Fruit fly (Drosophila melanogaster): ENCODE measurements around the gene CG32266.
A peak's percentile ranks its signal among the peaks of the same experiment; 100 is the strongest.

CG32266 gene

DNA sequence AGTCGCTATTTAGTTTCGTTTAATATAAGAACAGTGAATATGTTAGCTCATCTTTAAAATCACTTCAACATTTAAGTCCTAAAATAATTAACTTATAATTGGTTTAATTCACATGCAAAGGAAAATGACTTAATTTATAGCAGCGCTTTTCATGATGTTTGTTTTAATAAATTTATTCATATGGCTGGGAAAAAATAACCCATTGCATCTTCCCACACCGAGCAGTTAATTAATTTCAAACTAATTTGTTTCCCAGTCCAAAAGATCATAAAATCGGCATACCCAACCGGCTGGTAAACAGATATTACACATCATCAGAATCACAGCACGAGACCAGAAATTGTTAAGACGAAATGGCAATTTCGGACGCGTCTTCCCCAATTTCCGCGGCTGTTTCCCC is 19.8 kb upstream of the CG32266 start:
- no peak for TF ChIP-seq usp (GFP tag; optimal IDR thresholded peaks at IDR 0.05)
- TF ChIP-seq HLH3B (GFP tag; IDR thresholded peaks at IDR 0.05) = no peak
- TF ChIP-seq Hmx (GFP tag; optimal IDR thresholded peaks at IDR 0.05) = no peak
- no peak for TF ChIP-seq CG10431 (GFP tag; optimal IDR thresholded peaks at IDR 0.05)
- TF ChIP-seq CG12155 (GFP tag; optimal IDR thresholded peaks at IDR 0.05) = no peak
- no peak for TF ChIP-seq Stat92E (GFP tag; optimal IDR thresholded peaks at IDR 0.05)
- TF ChIP-seq phol (tag; optimal IDR thresholded peaks at IDR 0.05) = peak; percentile 22
- no peak for TF ChIP-seq CG4820 (GFP tag; optimal IDR thresholded peaks at IDR 0.05)
- no peak for TF ChIP-seq CG18262 (tag; optimal IDR thresholded peaks at IDR 0.05)
- TF ChIP-seq ap (GFP tag; IDR thresholded peaks at IDR 0.05) = no peak
- no peak for TF ChIP-seq knrl (GFP tag; IDR thresholded peaks at IDR 0.05; ENCODE audit: partially characterized antibody)
- TF ChIP-seq Ets97D (GFP tag; optimal IDR thresholded peaks at IDR 0.05) = no peak
- no peak for TF ChIP-seq Kr (GFP tag; optimal IDR thresholded peaks at IDR 0.05)
- TF ChIP-seq CG5245 (GFP tag; optimal IDR thresholded peaks at IDR 0.05) = no peak
- TF ChIP-seq Hr3 (GFP tag; optimal IDR thresholded peaks at IDR 0.05) = no peak
- no peak for TF ChIP-seq gsb (GFP tag; IDR thresholded peaks at IDR 0.05)
- peak; percentile 24 for TF ChIP-seq Ssrp (tag; optimal IDR thresholded peaks at IDR 0.05)
- peak; percentile 71 for TF ChIP-seq vvl (GFP tag; IDR thresholded peaks at IDR 0.05)
- TF ChIP-seq Xrp1 (GFP tag; IDR thresholded peaks at IDR 0.05) = 0 out of 2 replicates have a peak, but pooled peaks have one; percentile 12
- TF ChIP-seq CG7786 (GFP tag; optimal IDR thresholded peaks at IDR 0.05) = peak; percentile 57
- TF ChIP-seq CG15514 (GFP tag; optimal IDR thresholded peaks at IDR 0.05) = peak; percentile 30
- TF ChIP-seq CG12104 (GFP tag; optimal IDR thresholded peaks at IDR 0.05) = no peak
- TF ChIP-seq E2f1 (GFP tag; IDR thresholded peaks at IDR 0.05) = peak; percentile 14; the same call in 1 of the 2 replicates
- TF ChIP-seq dpn (GFP tag; optimal IDR thresholded peaks at IDR 0.05) = peak in 1 of 2 experiments; percentile 33
- no peak for TF ChIP-seq CG4424 (GFP tag; optimal IDR thresholded peaks at IDR 0.05)
- no peak for TF ChIP-seq CG31365 (tag; optimal IDR thresholded peaks at IDR 0.05)
- no peak for TF ChIP-seq h (optimal IDR thresholded peaks at IDR 0.05)
- TF ChIP-seq Lhr (GFP tag; optimal IDR thresholded peaks at IDR 0.05) = no peak
- TF ChIP-seq Tbp (GFP tag; optimal IDR thresholded peaks at IDR 0.05) = no peak
- no peak for TF ChIP-seq onecut (GFP tag; IDR thresholded peaks at IDR 0.05)
- TF ChIP-seq CG8089 (GFP tag; optimal IDR thresholded peaks at IDR 0.05) = no peak
- TF ChIP-seq Mrtf (GFP tag; IDR thresholded peaks at IDR 0.05) = 0 out of 3 replicates have a peak, but pooled peaks have one; percentile 12
- no peak for TF ChIP-seq Lim3 (GFP tag; IDR thresholded peaks at IDR 0.05)
- no peak for TF ChIP-seq CG18764 (GFP tag; optimal IDR thresholded peaks at IDR 0.05)
- TF ChIP-seq CG17186 (GFP tag; optimal IDR thresholded peaks at IDR 0.05) = no peak
- no peak for TF ChIP-seq CG12219 (GFP tag; optimal IDR thresholded peaks at IDR 0.05)
- TF ChIP-seq tio (GFP tag; optimal IDR thresholded peaks at IDR 0.05) = no peak
- TF ChIP-seq Dip3 (GFP tag; optimal IDR thresholded peaks at IDR 0.05) = peak; percentile 8
- TF ChIP-seq CG6654 (GFP tag; optimal IDR thresholded peaks at IDR 0.05) = no peak
- TF ChIP-seq CG2875 (GFP tag; optimal IDR thresholded peaks at IDR 0.05) = no peak
- no peak for TF ChIP-seq pum (GFP tag; optimal IDR thresholded peaks at IDR 0.05)
- TF ChIP-seq CG16863 (GFP tag; optimal IDR thresholded peaks at IDR 0.05) = no peak
- no peak for TF ChIP-seq Usf (GFP tag; optimal IDR thresholded peaks at IDR 0.05)
- TF ChIP-seq ewg (GFP tag; optimal IDR thresholded peaks at IDR 0.05) = no peak
- 0 out of 2 replicates have a peak, but pooled peaks have one; percentile 11 for TF ChIP-seq stc (GFP tag; IDR thresholded peaks at IDR 0.05)
- TF ChIP-seq chinmo (GFP tag; IDR thresholded peaks at IDR 0.05; ENCODE audit: partially characterized antibody) = no peak
- TF ChIP-seq CG31224 (GFP tag; IDR thresholded peaks at IDR 0.05) = peak; percentile 24; the same call in 1 of the 2 replicates
- peak; percentile 20 for TF ChIP-seq CG9437 (GFP tag; optimal IDR thresholded peaks at IDR 0.05)
- TF ChIP-seq sc (optimal IDR thresholded peaks at IDR 0.05) = no peak
- no peak for TF ChIP-seq sc (GFP tag; optimal IDR thresholded peaks at IDR 0.05)
- TF ChIP-seq CoRest (tag; optimal IDR thresholded peaks at IDR 0.05) = peak; percentile 75
- TF ChIP-seq Bdp1 (GFP tag; optimal IDR thresholded peaks at IDR 0.05) = no peak

Measured in whole organism, embryonic.